Fruit fly (Drosophila melanogaster) whole organism, prepupa: Measurements from ENCODE around the gene yellow-k.

Source experiments
- CG10631 ChIP-seq: fragments of 200-800 bp; sonication (Bioruptor generic); optimal IDR thresholded peaks from 2 replicates; lab custom pipeline; 2016; ENCODE audit warnings: missing biosample characterization, missing genetic modification characterization
- CG10669 ChIP-seq: fragments of 200-800 bp; sonication (Bioruptor generic); optimal IDR thresholded peaks from 3 replicates; lab custom pipeline; 2018; ENCODE audit warnings: missing biosample characterization, mild to moderate bottlenecking, missing genetic modification characterization, moderate library complexity
- CG11902 ChIP-seq: fragments of 200-800 bp; sonication (Bioruptor generic); optimal IDR thresholded peaks from 3 replicates; lab custom pipeline; 2016; ENCODE audit warnings: missing biosample characterization, missing genetic modification characterization
- CG15336 ChIP-seq: fragments of 200-800 bp; sonication (Bioruptor generic); IDR thresholded peaks from 2 replicates; pipeline ENCODE4 v1.3.6; 2022; ENCODE audit warnings: missing biosample characterization, missing genetic modification characterization
- CG16779 ChIP-seq: fragments of 200-800 bp; sonication (Bioruptor generic); optimal IDR thresholded peaks from 3 replicates; lab custom pipeline; 2017; ENCODE audit warnings: missing biosample characterization, mild to moderate bottlenecking, missing genetic modification characterization
- CG3032 ChIP-seq: fragments of 200-800 bp; optimal IDR thresholded peaks from 2 replicates; lab custom pipeline; 2019; ENCODE audit warnings: missing biosample characterization, mild to moderate bottlenecking, missing genetic modification characterization, moderate library complexity
- CG31627 ChIP-seq: fragments of 200-800 bp; sonication (Bioruptor generic); optimal IDR thresholded peaks from 3 replicates; lab custom pipeline; 2016; ENCODE audit warnings: missing biosample characterization, missing genetic modification characterization
- CG32006 ChIP-seq: fragments of 200-800 bp; sonication (Bioruptor generic); optimal IDR thresholded peaks from 3 replicates; lab custom pipeline; 2017; ENCODE audit warnings: missing biosample characterization, mild to moderate bottlenecking, missing genetic modification characterization
- CG34406 ChIP-seq: fragments of 200-800 bp; sonication (Bioruptor generic); optimal IDR thresholded peaks from 3 replicates; lab custom pipeline; 2016; ENCODE audit warnings: missing biosample characterization, missing genetic modification characterization
- CG3919 ChIP-seq: fragments of 200-800 bp; sonication (Bioruptor generic); optimal IDR thresholded peaks from 3 replicates; lab custom pipeline; 2016; ENCODE audit warnings: missing biosample characterization, missing genetic modification characterization
- CG4318 ChIP-seq: fragments of 200-800 bp; sonication (Bioruptor generic); optimal IDR thresholded peaks from 3 replicates; lab custom pipeline; 2017; ENCODE audit warnings: missing biosample characterization, mild to moderate bottlenecking, missing genetic modification characterization
- CG6163 ChIP-seq: fragments of 200-800 bp; sonication (Bioruptor generic); IDR thresholded peaks from 3 replicates; pipeline ENCODE4 v1.3.6; 2022; ENCODE audit warnings: missing biosample characterization, missing genetic modification characterization
- CG6792 ChIP-seq: fragments of 200-800 bp; sonication (Bioruptor generic); optimal IDR thresholded peaks from 3 replicates; lab custom pipeline; 2016; ENCODE audit warnings: missing biosample characterization, missing genetic modification characterization
- CG6808 ChIP-seq: fragments of 200-800 bp; sonication (Bioruptor generic); optimal IDR thresholded peaks from 3 replicates; lab custom pipeline; 2017; ENCODE audit warnings: missing biosample characterization, missing genetic modification characterization, mild to moderate bottlenecking, moderate library complexity, missing genetic modification reagents
- CG6854 ChIP-seq: fragments of 200-800 bp; sonication (Bioruptor generic); optimal IDR thresholded peaks from 2 replicates; lab custom pipeline; 2017; ENCODE audit warnings: missing biosample characterization, mild to moderate bottlenecking, missing genetic modification characterization
- CG7368 ChIP-seq: fragments of 200-800 bp; sonication (Bioruptor generic); optimal IDR thresholded peaks from 3 replicates; lab custom pipeline; 2016; ENCODE audit warnings: missing biosample characterization, missing genetic modification characterization
- CG8632 ChIP-seq: fragments of 200-800 bp; sonication (Bioruptor generic); optimal IDR thresholded peaks from 3 replicates; lab custom pipeline; 2016; ENCODE audit warnings: missing biosample characterization, missing genetic modification characterization
- CG9139 ChIP-seq: fragments of 200-800 bp; sonication (Bioruptor generic); optimal IDR thresholded peaks from 3 replicates; lab custom pipeline; 2017; ENCODE audit warnings: missing biosample characterization, mild to moderate bottlenecking, missing genetic modification characterization
- Eip78C ChIP-seq: fragments of 200-800 bp; sonication (Bioruptor generic); peaks from one replicate; lab custom pipeline; 2016; ENCODE audit warnings: missing biosample characterization, missing genetic modification characterization
- Ets21C ChIP-seq: fragments of 200-800 bp; sonication (Bioruptor generic); optimal IDR thresholded peaks from 3 replicates; lab custom pipeline; 2016; ENCODE audit warnings: missing biosample characterization, missing genetic modification characterization
- Gug ChIP-seq: fragments of 200-800 bp; sonication (Bioruptor generic); IDR thresholded peaks from 2 replicates; pipeline ENCODE4 v1.3.6; 2022; ENCODE audit warnings: missing biosample characterization, missing genetic modification characterization
- Hr39 ChIP-seq: fragments of 200-800 bp; sonication (Bioruptor generic); optimal IDR thresholded peaks from 2 replicates; lab custom pipeline; 2016; ENCODE audit warnings: missing biosample characterization, missing genetic modification characterization
- Hr4 ChIP-seq: fragments of 200-800 bp; sonication (Bioruptor generic); optimal IDR thresholded peaks from 3 replicates; lab custom pipeline; 2016; ENCODE audit warnings: missing biosample characterization, missing genetic modification characterization
- Lpt ChIP-seq: fragments of 200-800 bp; sonication (Bioruptor generic); optimal IDR thresholded peaks from 3 replicates; lab custom pipeline; 2016; ENCODE audit warnings: missing biosample characterization, missing genetic modification characterization
- Met ChIP-seq: fragments of 200-800 bp; sonication (Bioruptor generic); optimal IDR thresholded peaks from 3 replicates; lab custom pipeline; 2016; ENCODE audit warnings: missing biosample characterization, missing genetic modification characterization
- OdsH ChIP-seq: fragments of 200-800 bp; sonication (Bioruptor generic); optimal IDR thresholded peaks from 3 replicates; lab custom pipeline; 2016; ENCODE audit warnings: missing biosample characterization, missing genetic modification characterization
- Smox ChIP-seq: fragments of 200-800 bp; sonication (Bioruptor generic); optimal IDR thresholded peaks from 3 replicates; lab custom pipeline; 2016; ENCODE audit warnings: missing biosample characterization, missing genetic modification characterization
- Sox102F ChIP-seq: fragments of 200-800 bp; sonication (Bioruptor generic); optimal IDR thresholded peaks from 2 replicates; lab custom pipeline; 2016; ENCODE audit warnings: missing biosample characterization, mild to moderate bottlenecking, missing genetic modification characterization
- Sox14 ChIP-seq: fragments of 200-800 bp; sonication (Bioruptor generic); optimal IDR thresholded peaks from 3 replicates; lab custom pipeline; 2016; ENCODE audit warnings: missing biosample characterization, missing genetic modification characterization
- Sox15 ChIP-seq: fragments of 200-800 bp; sonication (Bioruptor generic); optimal IDR thresholded peaks from 3 replicates; lab custom pipeline; 2016; ENCODE audit warnings: missing biosample characterization, missing genetic modification characterization
- achi ChIP-seq: fragments of 200-800 bp; sonication (Bioruptor generic); optimal IDR thresholded peaks from 3 replicates; lab custom pipeline; 2016; ENCODE audit warnings: missing biosample characterization, missing genetic modification characterization
- acj6 ChIP-seq: fragments of 200-800 bp; sonication (Bioruptor generic); optimal IDR thresholded peaks from 3 replicates; lab custom pipeline; 2016; ENCODE audit warnings: missing biosample characterization, missing genetic modification characterization
- eg ChIP-seq: fragments of 200-800 bp; sonication (Bioruptor generic); IDR thresholded peaks from 3 replicates; pipeline ENCODE4 v1.3.6; 2022; ENCODE audit warnings: missing biosample characterization, missing genetic modification characterization
- esn ChIP-seq: fragments of 200-800 bp; sonication (Bioruptor generic); optimal IDR thresholded peaks from 2 replicates; lab custom pipeline; 2016; ENCODE audit warnings: missing biosample characterization, mild to moderate bottlenecking, missing genetic modification characterization, moderate library complexity
- fd59A ChIP-seq: fragments of 200-800 bp; sonication (Bioruptor generic); optimal IDR thresholded peaks from 2 replicates; lab custom pipeline; 2017; ENCODE audit warnings: missing biosample characterization, mild to moderate bottlenecking, missing genetic modification characterization, missing genetic modification reagents
- fd85E ChIP-seq: fragments of 200-800 bp; sonication (Bioruptor generic); optimal IDR thresholded peaks from 3 replicates; lab custom pipeline; 2016; ENCODE audit warnings: missing biosample characterization, missing genetic modification characterization
- lz ChIP-seq: fragments of 200-800 bp; sonication (Bioruptor generic); optimal IDR thresholded peaks from 3 replicates; lab custom pipeline; 2016; ENCODE audit warnings: missing biosample characterization, missing genetic modification characterization
- pdm3 ChIP-seq: fragments of 200-800 bp; sonication (Bioruptor generic); optimal IDR thresholded peaks from 3 replicates; lab custom pipeline; 2016; ENCODE audit warnings: missing biosample characterization, missing genetic modification characterization
- ss ChIP-seq, 2 experiments: fragments of 200-800 bp; sonication (Bioruptor generic); optimal IDR thresholded peaks; 2 replicates in 1 of 2; 3 replicates in 1 of 2; lab custom pipeline; 2017 to 2018; ENCODE audit warnings: mild to moderate bottlenecking in 2 of 2, missing biosample characterization in 2 of 2, missing genetic modification characterization in 2 of 2, moderate library complexity in 1 of 2
- svp ChIP-seq: fragments of 200-800 bp; sonication (Bioruptor generic); peaks from one replicate; lab custom pipeline; 2016; ENCODE audit warnings: missing biosample characterization, missing genetic modification characterization
- vri ChIP-seq: fragments of 200-800 bp; sonication (Bioruptor generic); optimal IDR thresholded peaks from 3 replicates; lab custom pipeline; 2016; ENCODE audit warnings: missing biosample characterization, mild to moderate bottlenecking, missing genetic modification characterization

Gene yellow-k

dm6 chr3L:15502256-15502655, 18.2 kb upstream of the yellow-k start:
- TF ChIP-seq CG11902 (GFP tag; lab: Kevin White, UChicago) (no peak), vri (GFP tag; lab: Kevin White, UChicago) (peak; percentile 1)

dm6 chr3L:15504687-15505086, 15.7 kb upstream of the yellow-k start, which contains the start of gene CG7857:
Gene CG7857, minus strand, starts transcription at chr3L:15504894.
- TF ChIP-seq Eip78C (GFP tag; lab: Kevin White, UChicago) = no peak
- TF ChIP-seq CG10631 (GFP tag; lab: Kevin White, UChicago) = no peak
- no peak for TF ChIP-seq CG31627 (GFP tag; lab: Kevin White, UChicago)

dm6 chr3L:15506174-15506926, 14.1 kb upstream of the yellow-k start:
- TF ChIP-seq Met (GFP tag; lab: Kevin White, UChicago) (no peak), Eip78C (GFP tag; lab: Kevin White, UChicago) (peak; percentile 78), eg (GFP tag; lab: Robert Waterston, UW) (no peak), acj6 (GFP tag; lab: Kevin White, UChicago) (no peak), OdsH (no peak), CG32006 (GFP tag; lab: Kevin White, UChicago) (peak; percentile 5), CG10669 (peak; percentile 11), CG6163 (no peak), CG6792 (GFP tag; lab: Kevin White, UChicago) (no peak), achi (GFP tag; lab: Kevin White, UChicago) (no peak), svp (GFP tag; lab: Kevin White, UChicago) (peak; percentile 80), CG3032 (tag; lab: Kevin White, UChicago) (no peak), fd59A (GFP tag; lab: Kevin White, UChicago) (no peak), CG6808 (peak; percentile 45), CG31627 (GFP tag; lab: Kevin White, UChicago) (peak; percentile 24), CG7368 (no peak), Sox102F (GFP tag; lab: Kevin White, UChicago) (peak; percentile 12), esn (peak; percentile 16), CG11902 (GFP tag; lab: Kevin White, UChicago) (no peak), CG34406 (GFP tag; lab: Kevin White, UChicago) (no peak), pdm3 (GFP tag; lab: Kevin White, UChicago) (no peak)

dm6 chr3L:15507148-15507896, 13.1 kb upstream of the yellow-k start:
- TF ChIP-seq vri (GFP tag; lab: Kevin White, UChicago) (peak; percentile 80), svp (GFP tag; lab: Kevin White, UChicago) (peak; percentile 97), Sox14 (GFP tag; lab: Kevin White, UChicago) (no peak), lz (GFP tag; lab: Kevin White, UChicago) (no peak)

- peak; percentile 99 for TF ChIP-seq Sox102F (GFP tag; lab: Kevin White, UChicago)
- peak; percentile 93 for TF ChIP-seq CG4318 (GFP tag; lab: Kevin White, UChicago)
- TF ChIP-seq CG6792 (GFP tag; lab: Kevin White, UChicago) = peak; percentile 98
- TF ChIP-seq Lpt (GFP tag; lab: Kevin White, UChicago) = peak; percentile 96
- peak; percentile 98 for TF ChIP-seq CG34406 (GFP tag; lab: Kevin White, UChicago)
- TF ChIP-seq CG10669 = peak; percentile 98
- TF ChIP-seq CG16779 (tag; lab: Kevin White, UChicago) = peak; percentile 97
- TF ChIP-seq Eip78C (GFP tag; lab: Kevin White, UChicago) = peak; percentile 100
- TF ChIP-seq CG8632 (GFP tag; lab: Kevin White, UChicago) = peak; percentile 97
- peak; percentile 97 for TF ChIP-seq Hr39 (GFP tag; lab: Kevin White, UChicago)
- TF ChIP-seq Smox = peak; percentile 98
- peak; percentile 96 for TF ChIP-seq Ets21C
- TF ChIP-seq CG3919 (GFP tag; lab: Kevin White, UChicago) = peak; percentile 99
- TF ChIP-seq ss (GFP tag; optimal IDR thresholded peaks at IDR 0.05; lab: Kevin White, UChicago) = peak; percentile 98 to 99
- TF ChIP-seq CG10631 (GFP tag; lab: Kevin White, UChicago) = peak; percentile 94
- TF ChIP-seq CG6854 (GFP tag; lab: Kevin White, UChicago) = peak; percentile 99
- TF ChIP-seq CG7368 = peak; percentile 97
- TF ChIP-seq Gug (GFP tag; lab: Robert Waterston, UW) = peak; percentile 93
- peak; percentile 92 for TF ChIP-seq Sox15
- TF ChIP-seq fd85E (GFP tag; lab: Kevin White, UChicago) = peak; percentile 93
- peak; percentile 99 for TF ChIP-seq CG15336 (GFP tag; lab: Robert Waterston, UW)
- TF ChIP-seq Hr4 (GFP tag; lab: Kevin White, UChicago) = peak; percentile 98
- TF ChIP-seq CG9139 (GFP tag; lab: Kevin White, UChicago) = peak; percentile 97
Observed at dm6 chr3L:15508233-15508632, 12.2 kb upstream of the yellow-k start, which contains the start of gene CG7841. Gene CG7841, minus strand, starts transcription at chr3L:15508252.
